Fruit fly (Drosophila melanogaster): ENCODE results near the gene CG17350.

The CG17350 gene

DNA sequence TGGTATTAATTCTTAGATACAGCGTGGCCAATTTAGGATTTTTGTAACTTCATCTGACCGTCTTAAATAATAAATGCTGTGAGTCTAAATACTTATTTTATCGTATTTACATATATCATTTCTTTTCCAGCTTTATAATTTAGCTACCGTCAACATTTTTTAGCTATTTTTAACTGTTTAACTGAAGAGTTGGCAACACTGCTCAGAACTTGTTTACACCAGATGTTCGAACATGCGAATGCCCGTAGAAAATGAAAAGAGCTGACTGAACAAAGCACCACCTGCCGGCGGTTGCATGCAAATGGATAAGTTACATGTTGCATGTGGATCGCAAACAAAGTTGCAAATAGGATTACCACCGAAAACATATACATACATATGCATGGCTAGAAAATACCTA, 17.2 kb upstream of the CG17350 start:
- no peak for TF ChIP-seq fd59A (GFP tag; optimal IDR thresholded peaks at IDR 0.05)
- TF ChIP-seq CG6792 (GFP tag; optimal IDR thresholded peaks at IDR 0.05), result no peak
- no peak for TF ChIP-seq Sox14 (GFP tag; optimal IDR thresholded peaks at IDR 0.05)
- TF ChIP-seq CG15336 (GFP tag; IDR thresholded peaks at IDR 0.05), result no peak
- TF ChIP-seq Sox15 (GFP tag; optimal IDR thresholded peaks at IDR 0.05), result no peak
- no peak for TF ChIP-seq topi (GFP tag; optimal IDR thresholded peaks at IDR 0.05)
- no peak for TF ChIP-seq pdm3 (GFP tag; optimal IDR thresholded peaks at IDR 0.05)
- peak; percentile 67 for TF ChIP-seq CG3919 (GFP tag; optimal IDR thresholded peaks at IDR 0.05)
- TF ChIP-seq Smox (GFP tag; optimal IDR thresholded peaks at IDR 0.05), result peak; percentile 22
- no peak for TF ChIP-seq CG34406 (GFP tag; optimal IDR thresholded peaks at IDR 0.05)
- TF ChIP-seq Eip75B (GFP tag; optimal IDR thresholded peaks at IDR 0.05), result no peak
- TF ChIP-seq CG32006 (GFP tag; optimal IDR thresholded peaks at IDR 0.05), result peak; percentile 25
- TF ChIP-seq dac (GFP tag; optimal IDR thresholded peaks at IDR 0.05), result no peak
- TF ChIP-seq OdsH (GFP tag; optimal IDR thresholded peaks at IDR 0.05), result no peak
- TF ChIP-seq CG6854 (GFP tag; optimal IDR thresholded peaks at IDR 0.05), result no peak
- TF ChIP-seq fkh (GFP tag; optimal IDR thresholded peaks at IDR 0.05), result peak; percentile 60
- TF ChIP-seq eg (GFP tag; IDR thresholded peaks at IDR 0.05), result 0 out of 3 replicates have a peak, but pooled peaks have one; percentile 31
- TF ChIP-seq CG11902 (GFP tag; optimal IDR thresholded peaks at IDR 0.05), result no peak
- peak; percentile 41 for TF ChIP-seq Sox102F (GFP tag; optimal IDR thresholded peaks at IDR 0.05)
- no peak for TF ChIP-seq vri (GFP tag; optimal IDR thresholded peaks at IDR 0.05)
- TF ChIP-seq salr (GFP tag; optimal IDR thresholded peaks at IDR 0.05), result no peak
- no peak for TF ChIP-seq CG6276 (GFP tag; optimal IDR thresholded peaks at IDR 0.05)
- no peak for TF ChIP-seq CG10669 (GFP tag; optimal IDR thresholded peaks at IDR 0.05)
- no peak for TF ChIP-seq cyc (GFP tag; optimal IDR thresholded peaks at IDR 0.05)
- TF ChIP-seq net (GFP tag; optimal IDR thresholded peaks at IDR 0.05), result no peak
- TF ChIP-seq CG1621 (tag; optimal IDR thresholded peaks at IDR 0.05), result peak; percentile 22
- peak; percentile 8 for TF ChIP-seq CG6808 (GFP tag; optimal IDR thresholded peaks at IDR 0.05)
- TF ChIP-seq CG6163 (GFP tag; IDR thresholded peaks at IDR 0.05), result 0 out of 3 replicates have a peak, but pooled peaks have one; percentile 6
- TF ChIP-seq Hr39 (GFP tag; optimal IDR thresholded peaks at IDR 0.05), result no peak
- TF ChIP-seq CG31627 (GFP tag; optimal IDR thresholded peaks at IDR 0.05), result peak; percentile 14
- TF ChIP-seq Eip78C (GFP tag), result peak; percentile 70
- no peak for TF ChIP-seq Eip93F (GFP tag; optimal IDR thresholded peaks at IDR 0.05)
- no peak for TF ChIP-seq spab (GFP tag; optimal IDR thresholded peaks at IDR 0.05)
- peak; percentile 31 for TF ChIP-seq esn (GFP tag; optimal IDR thresholded peaks at IDR 0.05)
- no peak for TF ChIP-seq CG9139 (GFP tag; optimal IDR thresholded peaks at IDR 0.05)
- no peak for TF ChIP-seq CG8119 (GFP tag; IDR thresholded peaks at IDR 0.05)
- TF ChIP-seq lz (GFP tag; optimal IDR thresholded peaks at IDR 0.05), result no peak
- TF ChIP-seq Hr38 (GFP tag; optimal IDR thresholded peaks at IDR 0.05), result no peak
- TF ChIP-seq svp (GFP tag), result peak; percentile 70
- TF ChIP-seq Ets96B (tag; optimal IDR thresholded peaks at IDR 0.05), result no peak
- no peak for TF ChIP-seq Blimp-1 (GFP tag; optimal IDR thresholded peaks at IDR 0.05)
- no peak for TF ChIP-seq CG8632 (GFP tag; optimal IDR thresholded peaks at IDR 0.05)
- no peak for TF ChIP-seq Gug (GFP tag; IDR thresholded peaks at IDR 0.05)
- no peak for TF ChIP-seq CG11294 (GFP tag; IDR thresholded peaks at IDR 0.05)
- no peak for TF ChIP-seq CG16779 (tag; optimal IDR thresholded peaks at IDR 0.05)
- TF ChIP-seq achi (GFP tag; optimal IDR thresholded peaks at IDR 0.05), result no peak
- TF ChIP-seq CG3032 (tag; optimal IDR thresholded peaks at IDR 0.05), result no peak
- TF ChIP-seq Ets21C (GFP tag; optimal IDR thresholded peaks at IDR 0.05), result no peak
- TF ChIP-seq Lpt (GFP tag; optimal IDR thresholded peaks at IDR 0.05), result no peak
- TF ChIP-seq acj6 (GFP tag; optimal IDR thresholded peaks at IDR 0.05), result no peak
- TF ChIP-seq CG7368 (GFP tag; optimal IDR thresholded peaks at IDR 0.05), result no peak
- TF ChIP-seq ss (GFP tag; optimal IDR thresholded peaks at IDR 0.05), result no peak
- TF ChIP-seq Met (GFP tag; optimal IDR thresholded peaks at IDR 0.05), result peak; percentile 29

Data from whole organism, prepupa.